Fruit fly (Drosophila melanogaster): ENCODE data around the gene CG14285.

Gene CG14285

dm6 chr3R:19056884-19057283 lies 32.0 kb downstream of the CG14285 start (continued):
- no peak for TF ChIP-seq grn (GFP tag; optimal IDR thresholded peaks at IDR 0.05)
- TF ChIP-seq nom (GFP tag; optimal IDR thresholded peaks at IDR 0.05): no peak
- peak; percentile 13; the same call in 1 of the 2 replicates for TF ChIP-seq vvl (GFP tag; IDR thresholded peaks at IDR 0.05)
- TF ChIP-seq CG2199 (GFP tag; IDR thresholded peaks at IDR 0.05): 0 out of 3 replicates have a peak, but pooled peaks have one; percentile 40
- TF ChIP-seq kni (GFP tag; optimal IDR thresholded peaks at IDR 0.05): peak; percentile 6
- TF ChIP-seq sc (optimal IDR thresholded peaks at IDR 0.05): no peak
- TF ChIP-seq sc (GFP tag; optimal IDR thresholded peaks at IDR 0.05): peak; percentile 6
- no peak for TF ChIP-seq CG7372 (GFP tag; IDR thresholded peaks at IDR 0.05)
- no peak for TF ChIP-seq CG15696 (tag; optimal IDR thresholded peaks at IDR 0.05)
- TF ChIP-seq en (GFP tag; optimal IDR thresholded peaks at IDR 0.05): no peak
- peak; percentile 26 for TF ChIP-seq lab (GFP tag; optimal IDR thresholded peaks at IDR 0.05)
- TF ChIP-seq toy (GFP tag; IDR thresholded peaks at IDR 0.05): no peak
- no peak for TF ChIP-seq HLH3B (GFP tag; IDR thresholded peaks at IDR 0.05)

- TF ChIP-seq CG30431 (GFP tag; optimal IDR thresholded peaks at IDR 0.05): no peak
- TF ChIP-seq dmrt11E (tag; optimal IDR thresholded peaks at IDR 0.05): no peak
- peak; percentile 20 for TF ChIP-seq unpg (GFP tag; optimal IDR thresholded peaks at IDR 0.05)
- TF ChIP-seq emc (GFP tag; optimal IDR thresholded peaks at IDR 0.05): no peak
- peak in 1 of 2 experiments; percentile 40 for TF ChIP-seq bsh (GFP tag; optimal IDR thresholded peaks at IDR 0.05)
- TF ChIP-seq HLHmδ (GFP tag; optimal IDR thresholded peaks at IDR 0.05): no peak
- no peak for TF ChIP-seq stwl (tag; optimal IDR thresholded peaks at IDR 0.05)
- no peak for TF ChIP-seq Vsx1 (GFP tag; optimal IDR thresholded peaks at IDR 0.05)
- TF ChIP-seq vnd (GFP tag; IDR thresholded peaks at IDR 0.05; ENCODE audit: partially characterized antibody): no peak
- no peak for TF ChIP-seq Aef1 (GFP tag; IDR thresholded peaks at IDR 0.05)
- no peak for TF ChIP-seq NFAT (GFP tag; IDR thresholded peaks at IDR 0.05)
- no peak for TF ChIP-seq CG34376 (GFP tag; optimal IDR thresholded peaks at IDR 0.05)
- peak; percentile 6 for TF ChIP-seq Ssrp (tag; optimal IDR thresholded peaks at IDR 0.05)
- peak; percentile 5 for TF ChIP-seq CG17359 (tag; optimal IDR thresholded peaks at IDR 0.05)
- peak; percentile 27 for TF ChIP-seq CG11504 (tag; optimal IDR thresholded peaks at IDR 0.05)
- TF ChIP-seq CG2678 (tag; optimal IDR thresholded peaks at IDR 0.05): peak; percentile 5
- no peak for TF ChIP-seq CG10321 (GFP tag; IDR thresholded peaks at IDR 0.05)
- TF ChIP-seq ham (GFP tag; IDR thresholded peaks at IDR 0.05): no peak
- TF ChIP-seq Eip74EF (GFP tag; optimal IDR thresholded peaks at IDR 0.05): no peak
- no peak for TF ChIP-seq ind (GFP tag; optimal IDR thresholded peaks at IDR 0.05)
- TF ChIP-seq CG18262 (tag; optimal IDR thresholded peaks at IDR 0.05): peak; percentile 51
- no peak for TF ChIP-seq seq (GFP tag; IDR thresholded peaks at IDR 0.05)
- no peak for TF ChIP-seq onecut (GFP tag; IDR thresholded peaks at IDR 0.05)
- no peak for TF ChIP-seq otp (GFP tag; IDR thresholded peaks at IDR 0.05)
- TF ChIP-seq Meics (GFP tag; optimal IDR thresholded peaks at IDR 0.05): no peak
- TF ChIP-seq CG10979 (tag; optimal IDR thresholded peaks at IDR 0.05): peak; percentile 25
- TF ChIP-seq Ptx1 (GFP tag; IDR thresholded peaks at IDR 0.05): no peak
- no peak for TF ChIP-seq br (optimal IDR thresholded peaks at IDR 0.05)
- peak; percentile 15 for TF ChIP-seq phol (tag; optimal IDR thresholded peaks at IDR 0.05)
- no peak for TF ChIP-seq ac (GFP tag; optimal IDR thresholded peaks at IDR 0.05)
- no peak for TF ChIP-seq CrebB (tag; optimal IDR thresholded peaks at IDR 0.05)
- TF ChIP-seq Sox102F (GFP tag; optimal IDR thresholded peaks at IDR 0.05): peak; percentile 14
- TF ChIP-seq CG4282 (GFP tag; optimal IDR thresholded peaks at IDR 0.05): no peak
- TF ChIP-seq tin (GFP tag; optimal IDR thresholded peaks at IDR 0.05): no peak
- peak; percentile 78 for TF ChIP-seq sens (GFP tag)
- no peak for TF ChIP-seq sob (GFP tag; IDR thresholded peaks at IDR 0.05)
- no peak for TF ChIP-seq BtbVII (GFP tag; optimal IDR thresholded peaks at IDR 0.05)
- no peak for TF ChIP-seq CG18599 (GFP tag; optimal IDR thresholded peaks at IDR 0.05)
Observed at dm6 chr3R:19058384-19058783, 33.5 kb downstream of the CG14285 start.

Data from whole organism, embryonic.